Worm (Caenorhabditis elegans) whole organism, dauer: ENCODE results near the gene fard-1.
"Not testable (repeated sequence)": the region's sequence is repeated elsewhere in the genome, so short reads cannot be mapped to it uniquely, and the experiment has no call there.

Experiments used
- unc-62 ChIP-seq: sonication (generic microtip); optimal IDR thresholded peaks from 2 replicates; lab custom pipeline; 2017; ENCODE audit warnings: missing biosample characterization, missing genetic modification reagents, missing genetic modification characterization

fard-1 gene

DNA sequence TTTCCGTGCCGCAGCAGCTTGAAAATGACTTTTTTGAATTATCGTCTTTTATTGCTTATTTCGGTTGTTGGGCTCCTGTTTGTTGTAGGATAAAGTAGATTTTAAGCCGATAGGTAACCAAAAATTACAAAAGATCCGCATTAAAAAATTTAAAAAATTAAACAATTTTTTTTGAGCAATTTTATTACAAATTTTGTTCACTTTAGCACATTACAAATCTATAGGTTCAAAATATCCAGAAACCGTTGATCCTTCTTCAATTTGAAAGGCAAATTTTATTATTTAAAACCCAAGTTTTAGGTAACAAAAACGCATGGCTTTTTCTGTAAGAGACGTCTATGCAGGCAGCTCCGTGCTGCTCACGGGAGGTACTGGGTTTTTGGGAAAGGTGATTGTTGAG is at the start of gene fard-1:
Gene fard-1 (plus strand): TSS at position 301 of the 400 bp plus-strand sequence.
- TF ChIP-seq unc-62 (GFP tag; lab: Kevin White, UChicago) = no peak

DNA sequence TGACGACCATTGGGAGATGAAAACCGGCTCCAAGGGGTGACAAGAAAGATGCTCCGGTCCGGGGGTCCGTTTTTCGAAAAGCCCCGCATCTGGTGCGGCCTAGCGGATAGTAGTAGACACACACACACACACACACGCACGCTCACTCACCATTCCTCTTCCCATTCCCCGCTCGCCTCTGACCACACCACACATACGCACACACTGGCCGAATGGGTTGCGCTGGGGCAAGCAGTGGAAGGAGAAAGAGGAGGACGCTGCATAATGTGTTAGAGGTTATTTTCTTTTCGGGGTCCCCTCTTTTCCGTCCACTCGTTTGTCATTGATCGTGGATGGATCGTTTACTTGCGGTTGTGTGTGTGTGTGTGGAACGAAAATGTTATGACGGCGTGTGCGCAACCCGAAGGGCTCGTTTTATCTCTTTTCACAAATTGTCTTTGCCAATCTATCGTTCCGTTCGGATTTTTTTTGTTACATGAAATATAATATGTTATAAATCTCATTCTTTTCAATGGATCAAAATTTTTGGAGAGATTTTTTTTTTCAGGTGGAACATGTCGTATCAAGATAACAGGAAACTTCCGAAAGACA is 47.7 kb upstream of the fard-1 start, which contains the start of gene vang-1:
Gene vang-1 (plus strand): TSS at position 541 of the 591 bp plus-strand sequence.
- no peak for TF ChIP-seq unc-62 (GFP tag; lab: Kevin White, UChicago)

ce11 chrX:2890041-2890650 is 43.0 kb upstream of the fard-1 start:
- no peak for TF ChIP-seq unc-62 (GFP tag; lab: Kevin White, UChicago)

ce11 chrX:2891141-2891739 is 41.9 kb upstream of the fard-1 start, which contains the start of gene B0410.3:
Gene B0410.3 (minus strand): TSS chrX:2891491.
- TF ChIP-seq unc-62 (GFP tag; lab: Kevin White, UChicago) = no peak

- TF ChIP-seq unc-62 (GFP tag; lab: Kevin White, UChicago) = no peak
Measured at ce11 chrX:2891879-2892278, 41.3 kb upstream of the fard-1 start.

ce11 chrX:2893026-2893662 is 40.0 kb upstream of the fard-1 start:
- no peak for TF ChIP-seq unc-62 (GFP tag; lab: Kevin White, UChicago)

ce11 chrX:2894273-2894672 is 38.9 kb upstream of the fard-1 start, which contains the start of gene B0410.1:
Gene B0410.1 (plus strand): TSS chrX:2894573.
- TF ChIP-seq unc-62 (GFP tag; lab: Kevin White, UChicago) = not testable (repeated sequence)

- no peak for TF ChIP-seq unc-62 (GFP tag; lab: Kevin White, UChicago)
Measured at ce11 chrX:2895646-2896045, 37.5 kb upstream of the fard-1 start.

ce11 chrX:2898256-2898655 is 34.9 kb upstream of the fard-1 start, which contains the start of gene F52B10.3:
Gene F52B10.3 (minus strand): TSS chrX:2898356.
- TF ChIP-seq unc-62 (GFP tag; lab: Kevin White, UChicago) = no peak

DNA sequence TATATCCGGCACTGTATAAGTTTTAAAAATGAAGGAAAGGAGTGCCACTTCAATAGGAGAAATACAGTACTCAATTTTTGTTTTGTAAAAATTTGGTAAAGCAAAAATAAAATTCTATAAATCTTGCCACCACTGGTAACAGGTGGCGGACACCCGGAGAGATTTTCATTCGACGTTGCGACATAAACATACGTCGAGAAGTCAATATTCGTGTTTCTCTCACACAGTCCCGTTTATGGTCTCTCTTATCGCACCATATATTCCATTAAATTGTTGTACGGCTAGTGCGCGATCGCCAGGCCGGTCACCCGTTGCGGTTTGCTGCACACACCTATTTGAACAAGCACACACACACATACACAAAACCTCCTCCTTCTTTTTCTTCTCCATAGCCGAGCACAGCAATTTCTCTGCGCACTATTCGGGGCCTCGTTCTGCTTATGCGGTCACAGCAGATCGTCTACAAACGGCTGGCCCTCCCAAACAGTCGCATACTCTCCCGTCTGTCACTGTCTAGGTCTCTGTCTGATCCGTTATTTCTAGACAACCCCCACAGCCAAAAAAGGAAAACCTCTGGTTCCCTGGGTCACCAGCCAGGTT is 32.2 kb upstream of the fard-1 start:
- no peak for TF ChIP-seq unc-62 (GFP tag; lab: Kevin White, UChicago)

- TF ChIP-seq unc-62 (GFP tag; lab: Kevin White, UChicago) = no peak
Measured at ce11 chrX:2902854-2903253, 30.3 kb upstream of the fard-1 start.

- TF ChIP-seq unc-62 (GFP tag; lab: Kevin White, UChicago) = no peak
Measured at ce11 chrX:2903715-2904419, 29.3 kb upstream of the fard-1 start.

DNA sequence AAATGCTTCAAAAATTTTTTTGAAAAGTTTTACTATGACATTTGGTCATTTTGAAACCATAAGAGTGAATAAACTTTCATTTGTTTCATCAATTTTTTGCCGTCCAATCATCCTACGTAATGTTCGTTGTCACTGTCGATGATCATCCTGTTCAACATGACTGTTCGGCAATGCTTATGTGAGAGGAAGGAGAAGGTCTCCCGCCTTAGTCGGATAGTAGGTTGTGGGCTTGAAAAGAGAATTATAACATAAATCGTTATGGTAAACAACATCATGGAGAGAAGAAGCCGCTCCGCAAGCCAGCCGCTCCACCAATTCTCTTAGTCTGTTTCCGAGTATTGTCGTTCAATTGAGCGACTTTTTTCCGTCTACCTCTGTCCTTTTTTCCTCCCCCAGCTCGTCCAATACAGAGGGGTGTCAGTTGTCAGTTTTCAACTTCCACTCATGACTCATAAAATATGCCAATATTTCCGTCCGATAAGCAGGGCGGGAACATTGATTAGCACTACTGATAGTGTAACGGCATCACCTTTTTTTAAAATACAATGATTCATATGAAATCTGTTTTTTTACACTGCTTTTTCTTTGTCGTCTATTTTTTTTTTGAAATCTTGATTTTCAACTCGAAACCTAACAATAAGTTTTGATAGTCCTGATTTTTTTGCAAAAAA is 27.0 kb upstream of the fard-1 start:
- no peak for TF ChIP-seq unc-62 (GFP tag; lab: Kevin White, UChicago)

DNA sequence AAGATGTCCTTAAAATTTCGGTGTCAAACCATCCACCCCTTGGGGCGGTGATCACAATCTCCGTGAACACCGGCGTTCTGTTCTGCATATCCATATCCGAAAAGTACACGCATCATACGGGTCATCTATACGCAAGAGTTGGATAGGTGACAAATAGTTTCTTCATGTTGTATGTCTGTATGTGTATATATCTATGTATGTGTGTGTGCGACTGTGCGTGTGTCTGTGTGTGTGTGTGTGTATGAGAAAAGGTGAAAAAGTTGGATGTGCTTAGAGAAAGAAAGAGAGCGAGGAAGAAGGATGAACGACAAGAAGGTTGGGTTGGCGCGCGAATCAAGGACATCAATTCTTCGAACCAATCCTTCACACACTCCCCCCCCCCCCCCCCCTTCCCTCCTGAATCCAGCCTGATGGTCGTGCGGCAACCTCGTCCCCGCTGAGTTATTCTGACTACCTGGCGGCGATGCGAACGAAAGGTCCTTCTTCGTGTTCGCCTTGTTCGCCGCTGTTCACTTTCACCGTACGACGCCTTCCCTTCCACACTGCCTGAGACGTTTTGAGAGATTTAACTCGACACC is 25.8 kb upstream of the fard-1 start:
- TF ChIP-seq unc-62 (GFP tag; lab: Kevin White, UChicago) = no peak
